Fruit fly (Drosophila melanogaster): ENCODE results near the gene Ran-like.

Ran-like gene

DNA sequence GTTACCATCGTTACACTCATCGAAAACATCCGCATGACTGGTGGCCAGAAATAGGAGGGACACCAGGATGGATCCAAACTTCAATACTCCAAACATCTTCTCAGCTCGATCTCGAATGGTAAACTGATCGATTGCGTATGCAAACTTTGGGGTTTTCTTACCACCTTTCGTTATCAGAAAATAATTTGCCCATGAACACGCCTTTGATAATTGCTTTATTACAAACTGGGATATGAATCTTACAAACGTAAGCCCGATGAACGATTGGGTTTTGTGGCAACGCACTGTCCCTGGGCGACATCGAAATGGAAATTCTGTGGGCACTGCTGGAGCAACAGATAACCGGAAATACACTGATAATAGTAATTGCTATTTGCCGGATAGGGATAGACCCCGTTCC, 41.5 kb upstream of the Ran-like start, which contains the start of gene CG33985:
TSS of gene CG33985 (minus strand) at position 101 of the 400 bp plus-strand sequence.
- TF ChIP-seq pan (optimal IDR thresholded peaks at IDR 0.05), result no peak
- no peak for TF ChIP-seq CG8478 (optimal IDR thresholded peaks at IDR 0.05)
- no peak for TF ChIP-seq Dll (optimal IDR thresholded peaks at IDR 0.05)
- no peak for TF ChIP-seq usp (GFP tag; optimal IDR thresholded peaks at IDR 0.05)
- TF ChIP-seq psq (optimal IDR thresholded peaks at IDR 0.05), result no peak
- TF ChIP-seq EcR (GFP tag; optimal IDR thresholded peaks at IDR 0.05), result no peak

DNA sequence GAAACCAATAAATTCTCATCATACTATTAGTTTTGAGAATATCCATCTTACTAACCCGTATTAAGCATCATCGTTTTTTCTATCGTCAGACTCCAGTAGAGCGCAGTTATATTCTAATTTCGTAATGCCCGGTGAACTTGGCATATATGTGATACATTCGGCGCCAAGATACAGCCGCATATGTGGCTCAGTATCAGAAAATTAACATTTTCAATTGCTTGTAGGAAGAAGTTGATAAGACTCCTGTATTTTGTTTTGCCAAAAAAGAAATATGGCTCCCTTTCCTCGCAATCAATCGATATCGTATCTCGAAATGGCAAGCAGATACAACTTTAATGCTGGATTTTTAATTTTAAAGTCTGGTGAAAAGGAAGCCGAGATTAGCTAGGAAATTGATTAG, 40.0 kb upstream of the Ran-like start, which contains the start of gene CG33986:
TSS of gene CG33986 (minus strand) at position 101 of the 400 bp plus-strand sequence.
- no peak for TF ChIP-seq usp (GFP tag; optimal IDR thresholded peaks at IDR 0.05)
- no peak for TF ChIP-seq pan (optimal IDR thresholded peaks at IDR 0.05)
- no peak for TF ChIP-seq Dll (optimal IDR thresholded peaks at IDR 0.05)
- TF ChIP-seq CG8478 (optimal IDR thresholded peaks at IDR 0.05), result no peak
- no peak for TF ChIP-seq psq (optimal IDR thresholded peaks at IDR 0.05)
- TF ChIP-seq EcR (GFP tag; optimal IDR thresholded peaks at IDR 0.05), result no peak

- no peak for TF ChIP-seq EcR (GFP tag; optimal IDR thresholded peaks at IDR 0.05)
- no peak for TF ChIP-seq CG8478 (optimal IDR thresholded peaks at IDR 0.05)
- no peak for TF ChIP-seq pan (optimal IDR thresholded peaks at IDR 0.05)
- TF ChIP-seq Dll (optimal IDR thresholded peaks at IDR 0.05), result no peak
- no peak for TF ChIP-seq psq (optimal IDR thresholded peaks at IDR 0.05)
- no peak for TF ChIP-seq usp (GFP tag; optimal IDR thresholded peaks at IDR 0.05)
Observed at dm6 chr3L:15523806-15524346, 38.7 kb upstream of the Ran-like start, which contains the start of gene CG7945. CG7945 (minus strand) TSS chr3L:15524137.

dm6 chr3L:15520320-15520719, 35.1 kb upstream of the Ran-like start, which contains the start of gene yellow-k:
yellow-k (plus strand) TSS chr3L:15520620.
- no peak for TF ChIP-seq EcR (GFP tag; optimal IDR thresholded peaks at IDR 0.05)

DNA sequence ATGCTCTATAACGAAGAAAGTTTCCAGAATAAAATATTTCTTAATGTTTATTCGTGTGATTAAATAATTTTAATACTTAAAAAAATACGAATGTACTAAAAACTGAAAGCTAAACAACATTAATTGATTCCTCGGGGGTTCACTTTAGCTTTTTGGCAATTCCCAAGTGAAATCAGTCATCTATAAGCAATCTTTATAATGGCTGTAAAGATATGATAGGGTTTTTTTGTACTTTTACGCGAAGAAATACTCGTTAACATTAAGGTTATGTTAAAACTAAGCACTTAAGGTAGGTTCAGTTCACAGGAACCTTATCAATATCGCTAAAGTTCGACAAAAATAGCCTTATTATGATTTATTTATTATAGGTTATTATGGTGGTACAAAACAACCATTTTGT, 34.7 kb upstream of the Ran-like start:
- no peak for TF ChIP-seq pan (optimal IDR thresholded peaks at IDR 0.05)
- TF ChIP-seq Dll (optimal IDR thresholded peaks at IDR 0.05), result no peak
- TF ChIP-seq EcR (GFP tag; optimal IDR thresholded peaks at IDR 0.05), result no peak
- TF ChIP-seq CG8478 (optimal IDR thresholded peaks at IDR 0.05), result no peak

- no peak for TF ChIP-seq CG8478 (optimal IDR thresholded peaks at IDR 0.05)
- TF ChIP-seq Dll (optimal IDR thresholded peaks at IDR 0.05), result no peak
- TF ChIP-seq EcR (GFP tag; optimal IDR thresholded peaks at IDR 0.05), result no peak
- no peak for TF ChIP-seq psq (optimal IDR thresholded peaks at IDR 0.05)
- no peak for TF ChIP-seq usp (GFP tag; optimal IDR thresholded peaks at IDR 0.05)
- TF ChIP-seq pan (optimal IDR thresholded peaks at IDR 0.05), result no peak
Observed at dm6 chr3L:15519492-15519891, 34.3 kb upstream of the Ran-like start, which contains the start of gene mex1. mex1 (minus strand) TSS chr3L:15519592.

dm6 chr3L:15518344-15518743, 33.1 kb upstream of the Ran-like start:
- no peak for TF ChIP-seq CG8478 (optimal IDR thresholded peaks at IDR 0.05)
- no peak for TF ChIP-seq psq (optimal IDR thresholded peaks at IDR 0.05)

- TF ChIP-seq CG8478 (optimal IDR thresholded peaks at IDR 0.05) (no peak), Dll (optimal IDR thresholded peaks at IDR 0.05) (no peak), EcR (GFP tag; optimal IDR thresholded peaks at IDR 0.05) (no peak), pan (optimal IDR thresholded peaks at IDR 0.05) (no peak), usp (GFP tag; optimal IDR thresholded peaks at IDR 0.05) (no peak), psq (optimal IDR thresholded peaks at IDR 0.05) (no peak)
Observed at dm6 chr3L:15517508-15517907, 32.3 kb upstream of the Ran-like start.

dm6 chr3L:15516956-15517355, 31.8 kb upstream of the Ran-like start, which contains the start of gene CG13454:
CG13454 (minus strand) TSS chr3L:15517056.
- TF ChIP-seq EcR (GFP tag; optimal IDR thresholded peaks at IDR 0.05) (no peak), psq (optimal IDR thresholded peaks at IDR 0.05) (no peak), CG8478 (optimal IDR thresholded peaks at IDR 0.05) (no peak), pan (optimal IDR thresholded peaks at IDR 0.05) (no peak)

DNA sequence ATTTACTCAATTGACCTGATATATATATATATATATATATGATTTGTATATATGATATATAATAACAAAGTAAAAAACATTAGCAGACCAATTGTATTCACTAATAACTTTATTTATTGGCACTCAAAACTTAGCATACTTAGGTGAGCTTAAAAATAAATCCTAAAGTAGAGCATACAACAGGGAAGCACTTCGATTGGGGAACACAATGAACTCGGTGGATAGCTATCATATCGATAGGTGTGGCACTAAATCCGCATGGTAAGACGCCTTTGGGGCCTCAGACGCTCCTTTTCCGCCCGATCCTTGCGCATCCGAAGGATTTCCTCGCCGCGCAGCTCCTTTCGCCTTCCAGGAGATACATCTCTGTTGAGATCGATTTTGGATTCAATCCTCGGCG, 31.2 kb upstream of the Ran-like start:
- no peak for TF ChIP-seq usp (GFP tag; optimal IDR thresholded peaks at IDR 0.05)
- TF ChIP-seq pan (optimal IDR thresholded peaks at IDR 0.05), result no peak
- no peak for TF ChIP-seq EcR (GFP tag; optimal IDR thresholded peaks at IDR 0.05)
- TF ChIP-seq CG8478 (optimal IDR thresholded peaks at IDR 0.05), result no peak
- no peak for TF ChIP-seq psq (optimal IDR thresholded peaks at IDR 0.05)
- no peak for TF ChIP-seq Dll (optimal IDR thresholded peaks at IDR 0.05)

DNA sequence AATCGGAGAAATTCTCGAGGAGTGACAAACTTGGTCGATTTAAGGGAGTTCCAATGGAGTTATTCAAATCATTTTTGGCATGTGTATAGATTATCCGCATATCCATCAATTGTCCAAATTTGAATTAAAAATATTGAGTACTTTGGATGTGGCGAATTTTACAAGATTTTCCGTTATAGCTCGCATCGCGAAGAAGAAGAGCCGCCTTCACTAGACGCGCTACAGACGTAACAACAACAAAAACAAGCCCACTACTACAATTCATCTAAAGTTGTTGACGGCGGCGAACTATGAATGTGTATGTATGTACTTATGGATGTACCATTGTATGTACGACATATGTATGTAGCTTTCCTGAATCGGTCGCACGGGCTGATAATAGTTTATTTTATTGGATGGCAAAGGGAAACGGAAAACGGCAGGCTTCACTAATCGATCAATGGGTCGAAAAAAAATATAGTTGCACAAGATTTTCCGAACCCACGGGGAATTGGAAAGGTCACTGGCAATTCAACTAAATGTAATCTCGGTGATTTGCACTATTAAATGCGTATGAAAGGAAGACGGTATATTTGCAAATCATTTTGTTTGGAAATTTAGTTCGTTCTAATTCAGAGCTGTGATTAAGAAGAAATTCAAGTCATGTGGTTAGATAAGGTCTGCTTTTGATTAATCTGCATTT, 29.8 kb upstream of the Ran-like start:
- no peak for TF ChIP-seq Dll (optimal IDR thresholded peaks at IDR 0.05)

DNA sequence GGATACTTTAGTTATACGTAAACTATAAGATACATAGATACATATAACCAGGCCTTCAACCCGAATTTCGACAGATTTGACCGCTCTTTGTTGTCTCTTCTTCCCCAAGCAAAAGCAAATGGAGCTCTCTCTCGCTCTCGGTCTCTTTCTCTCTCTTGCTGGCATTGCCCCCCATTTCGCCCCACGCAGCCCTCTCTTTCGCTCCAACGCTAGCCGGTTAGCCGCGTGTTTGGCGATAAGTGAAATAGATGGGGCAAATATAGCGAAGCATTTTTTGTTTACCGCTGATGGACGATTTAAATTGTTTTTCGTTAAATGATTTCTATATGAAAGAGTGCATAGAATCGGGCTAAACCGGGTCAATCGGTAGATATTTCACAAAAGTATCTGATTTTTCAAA, 29.2 kb upstream of the Ran-like start:
- no peak for TF ChIP-seq usp (GFP tag; optimal IDR thresholded peaks at IDR 0.05)
- no peak for TF ChIP-seq CG8478 (optimal IDR thresholded peaks at IDR 0.05)
- TF ChIP-seq psq (optimal IDR thresholded peaks at IDR 0.05), result no peak
- TF ChIP-seq pan (optimal IDR thresholded peaks at IDR 0.05), result no peak

DNA sequence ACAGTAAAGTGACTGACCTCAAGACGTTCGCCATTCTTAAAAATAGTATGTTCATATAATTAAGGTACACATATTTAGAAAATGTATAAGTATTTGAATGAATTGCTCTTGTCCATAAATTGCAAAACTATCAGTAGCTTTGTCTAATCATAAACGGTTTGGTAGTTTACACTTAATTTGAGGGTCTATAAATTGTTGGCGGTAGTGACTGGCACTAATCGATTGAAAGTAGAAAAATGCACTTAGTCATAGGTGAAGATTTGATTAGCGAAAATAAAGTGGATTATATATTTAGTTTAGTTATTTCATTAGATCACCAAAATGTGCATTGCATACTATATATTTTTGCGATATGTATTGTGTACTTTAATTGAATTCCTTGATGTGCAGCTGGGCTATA, 28.5 kb upstream of the Ran-like start:
- TF ChIP-seq Dll (optimal IDR thresholded peaks at IDR 0.05) (no peak), usp (GFP tag; optimal IDR thresholded peaks at IDR 0.05) (no peak), pan (optimal IDR thresholded peaks at IDR 0.05) (no peak), psq (optimal IDR thresholded peaks at IDR 0.05) (no peak), CG8478 (optimal IDR thresholded peaks at IDR 0.05) (no peak), EcR (GFP tag; optimal IDR thresholded peaks at IDR 0.05) (no peak)

Measured in whole organism.